Fruit fly (Drosophila melanogaster) whole organism, embryonic: ENCODE data around the gene eIF4E6.
A peak's percentile ranks its signal among the peaks of the same experiment; 100 is the strongest.

ENCODE experiments used
- Abd-B ChIP-seq: fragments of 200-800 bp; sonication (Bioruptor generic); optimal IDR thresholded peaks from 2 replicates; lab custom pipeline; 2018; ENCODE audit warnings: missing biosample characterization, mild to moderate bottlenecking, missing genetic modification characterization, moderate library complexity
- Awh ChIP-seq: fragments of 200-800 bp; sonication (Bioruptor generic); IDR thresholded peaks from 2 replicates; pipeline ENCODE4, ENCODE4 v1.3.6; 2022; ENCODE audit warnings: missing biosample characterization, missing genetic modification characterization
- CG10654 ChIP-seq: fragments of 200-800 bp; sonication (Bioruptor generic); optimal IDR thresholded peaks from 2 replicates; lab custom pipeline; 2016; ENCODE audit warnings: missing biosample characterization, missing genetic modification characterization
- CG15011 ChIP-seq: fragments of 200-800 bp; sonication (Bioruptor generic); optimal IDR thresholded peaks from 3 replicates; lab custom pipeline; 2018; ENCODE audit warnings: missing biosample characterization, mild to moderate bottlenecking, missing genetic modification characterization
- CG15269 ChIP-seq: fragments of 200-800 bp; sonication (Bioruptor generic); optimal IDR thresholded peaks from 2 replicates; lab custom pipeline; 2018; ENCODE audit warnings: missing biosample characterization, mild to moderate bottlenecking, missing genetic modification characterization, moderate library complexity
- CG18011 ChIP-seq: fragments of 200-800 bp; sonication (Bioruptor generic); optimal IDR thresholded peaks from 2 replicates; lab custom pipeline; 2017; ENCODE audit warnings: missing biosample characterization, missing genetic modification characterization, mild to moderate bottlenecking, moderate library complexity, missing genotype
- CG18599 ChIP-seq: fragments of 200-800 bp; sonication (Bioruptor generic); optimal IDR thresholded peaks from 3 replicates; lab custom pipeline; 2017; ENCODE audit warnings: missing biosample characterization, missing genetic modification characterization, mild to moderate bottlenecking, moderate library complexity, missing genetic modification reagents
- CG30020 ChIP-seq: fragments of 200-800 bp; optimal IDR thresholded peaks from 2 replicates; lab custom pipeline; 2019; ENCODE audit warnings: missing biosample characterization, mild to moderate bottlenecking, missing genetic modification characterization, moderate library complexity
- CG30403 ChIP-seq: fragments of 200-800 bp; sonication (Bioruptor generic); optimal IDR thresholded peaks from 3 replicates; lab custom pipeline; 2016; ENCODE audit warnings: missing biosample characterization, missing genetic modification characterization
- CG7745 ChIP-seq: fragments of 200-800 bp; sonication (Bioruptor generic); optimal IDR thresholded peaks from 2 replicates; lab custom pipeline; 2018; ENCODE audit warnings: missing biosample characterization, mild to moderate bottlenecking, missing genetic modification characterization, moderate library complexity
- CG8089 ChIP-seq: fragments of 200-800 bp; sonication (Bioruptor generic); optimal IDR thresholded peaks from 3 replicates; lab custom pipeline; 2016; ENCODE audit warnings: missing biosample characterization, missing genetic modification characterization
- Dek ChIP-seq: fragments of 200-800 bp; sonication (Bioruptor generic); optimal IDR thresholded peaks from 3 replicates; lab custom pipeline; 2019; ENCODE audit warnings: missing biosample characterization, mild to moderate bottlenecking, missing genetic modification characterization, moderate library complexity
- Doc3 ChIP-seq: fragments of 200-800 bp; sonication (Bioruptor generic); IDR thresholded peaks from 3 replicates; pipeline ENCODE4 v1.3.6; 2022; ENCODE audit warnings: missing biosample characterization, missing genetic modification characterization; ENCODE audit not compliant: partially characterized antibody
- Elba2 ChIP-seq: fragments of 200-800 bp; sonication (Bioruptor generic); optimal IDR thresholded peaks from 3 replicates; lab custom pipeline; 2016; ENCODE audit warnings: missing biosample characterization, missing genetic modification characterization
- Ets65A ChIP-seq: fragments of 200-800 bp; sonication (Bioruptor generic); peaks from one replicate; lab custom pipeline; 2016; ENCODE audit warnings: missing biosample characterization, missing genetic modification characterization
- Fer3 ChIP-seq: fragments of 200-800 bp; sonication (Bioruptor generic); optimal IDR thresholded peaks from 2 replicates; lab custom pipeline; 2018; ENCODE audit warnings: missing biosample characterization, mild to moderate bottlenecking, missing genetic modification characterization, moderate library complexity
- HLH54F ChIP-seq: fragments of 200-800 bp; sonication (Bioruptor generic); optimal IDR thresholded peaks from 3 replicates; lab custom pipeline; 2016; ENCODE audit warnings: missing biosample characterization, missing genetic modification characterization
- Hey ChIP-seq: fragments of 200-800 bp; sonication (Bioruptor generic); optimal IDR thresholded peaks from 3 replicates; lab custom pipeline; 2018; ENCODE audit warnings: missing biosample characterization, mild to moderate bottlenecking, missing genetic modification characterization
- Hmr ChIP-seq: fragments of 200-800 bp; sonication (Bioruptor generic); optimal IDR thresholded peaks from 3 replicates; lab custom pipeline; 2017; ENCODE audit warnings: mild to moderate bottlenecking, missing biosample characterization, missing genetic modification reagents, missing genetic modification characterization
- MBD-R2 ChIP-seq: fragments of 200-800 bp; sonication (Bioruptor generic); IDR thresholded peaks from 2 replicates; pipeline ENCODE4 v1.3.6; 2022; ENCODE audit warnings: missing biosample characterization, missing genetic modification characterization
- Med ChIP-seq: fragments of 200-800 bp; sonication (Bioruptor generic); peaks from one replicate; lab custom pipeline; 2016; ENCODE audit warnings: missing biosample characterization, missing genetic modification characterization, mild to moderate bottlenecking, inconsistent platforms, moderate library complexity
- Mrtf ChIP-seq: fragments of 200-800 bp; sonication (Bioruptor generic); IDR thresholded peaks from 3 replicates; pipeline ENCODE4 v1.3.6; 2022; ENCODE audit warnings: missing biosample characterization, missing genetic modification characterization
- Nf-YB ChIP-seq: fragments of 200-800 bp; sonication (Bioruptor generic); optimal IDR thresholded peaks from 3 replicates; lab custom pipeline; 2019; ENCODE audit warnings: missing biosample characterization, mild to moderate bottlenecking, missing genetic modification characterization, moderate library complexity
- Pdp1 ChIP-seq, 2 experiments: fragments of 200-800 bp; sonication (Bioruptor generic); optimal IDR thresholded peaks; 3 replicates each; lab custom pipeline; 2016; ENCODE audit warnings: missing biosample characterization in 2 of 2, missing genetic modification characterization in 2 of 2, mild to moderate bottlenecking in 1 of 2, moderate library complexity in 1 of 2
- Spps ChIP-seq: fragments of 200-800 bp; sonication (Bioruptor generic); optimal IDR thresholded peaks from 2 replicates; lab custom pipeline; 2018; ENCODE audit warnings: missing biosample characterization, mild to moderate bottlenecking, missing genetic modification characterization
- abd-A ChIP-seq: fragments of 200-800 bp; sonication (Bioruptor generic); optimal IDR thresholded peaks from 3 replicates; lab custom pipeline; 2019; ENCODE audit warnings: missing biosample characterization, mild to moderate bottlenecking, missing genetic modification characterization, moderate library complexity
- ac ChIP-seq: fragments of 200-800 bp; sonication (Bioruptor generic); optimal IDR thresholded peaks from 3 replicates; lab custom pipeline; 2017; ENCODE audit warnings: missing biosample characterization, mild to moderate bottlenecking, missing genetic modification characterization
- amos ChIP-seq: fragments of 200-800 bp; sonication (Bioruptor generic); IDR thresholded peaks from 2 replicates; pipeline ENCODE4 v1.3.6; 2022; ENCODE audit warnings: missing biosample characterization, missing genetic modification characterization; ENCODE audit not compliant: partially characterized antibody
- bigmax ChIP-seq: fragments of 200-800 bp; sonication (Bioruptor generic); optimal IDR thresholded peaks from 2 replicates; lab custom pipeline; 2018; ENCODE audit warnings: missing biosample characterization, mild to moderate bottlenecking, missing genetic modification characterization
- cato ChIP-seq: fragments of 200-800 bp; sonication (Bioruptor generic); optimal IDR thresholded peaks from 2 replicates; lab custom pipeline; 2016; ENCODE audit warnings: missing biosample characterization, missing genetic modification characterization, borderline replicate concordance
- crc ChIP-seq: fragments of 200-800 bp; sonication (Bioruptor generic); optimal IDR thresholded peaks from 2 replicates; lab custom pipeline; 2016; ENCODE audit warnings: missing biosample characterization, missing genetic modification characterization
- danr ChIP-seq: fragments of 200-800 bp; sonication (Bioruptor generic); IDR thresholded peaks from 2 replicates; pipeline ENCODE4 v1.3.6; 2022; ENCODE audit warnings: missing biosample characterization, missing genetic modification characterization
- ems ChIP-seq: fragments of 200-800 bp; sonication (Bioruptor generic); optimal IDR thresholded peaks from 3 replicates; lab custom pipeline; 2016; ENCODE audit warnings: missing biosample characterization, missing genetic modification characterization
- gcm2 ChIP-seq: fragments of 200-800 bp; sonication (Bioruptor generic); optimal IDR thresholded peaks from 2 replicates; lab custom pipeline; 2016; ENCODE audit warnings: missing biosample characterization, missing genetic modification characterization
- ham ChIP-seq: fragments of 200-800 bp; sonication (Bioruptor generic); IDR thresholded peaks from 2 replicates; pipeline ENCODE4 v1.3.6; 2022; ENCODE audit warnings: missing biosample characterization, missing genetic modification characterization
- jing ChIP-seq: fragments of 200-800 bp; sonication (Bioruptor generic); optimal IDR thresholded peaks from 2 replicates; lab custom pipeline; 2018; ENCODE audit warnings: missing biosample characterization, mild to moderate bottlenecking, missing genetic modification characterization
- nerfin-1 ChIP-seq: fragments of 200-800 bp; sonication (Bioruptor generic); optimal IDR thresholded peaks from 3 replicates; lab custom pipeline; 2019; ENCODE audit warnings: missing biosample characterization, mild to moderate bottlenecking, missing genetic modification characterization, moderate library complexity
- pho ChIP-seq: fragments of 200-800 bp; sonication (Bioruptor generic); optimal IDR thresholded peaks from 2 replicates; lab custom pipeline; 2016; ENCODE audit warnings: missing biosample characterization, missing genetic modification characterization
- phol ChIP-seq: fragments of 200-800 bp; sonication (Bioruptor generic); optimal IDR thresholded peaks from 3 replicates; lab custom pipeline; 2018; ENCODE audit warnings: missing biosample characterization, mild to moderate bottlenecking, missing genetic modification characterization, moderate library complexity
- psq ChIP-seq: fragments of 200-800 bp; sonication (Bioruptor generic); optimal IDR thresholded peaks from 2 replicates; lab custom pipeline; 2017; ENCODE audit warnings: missing biosample characterization, missing genetic modification characterization
- pum ChIP-seq: fragments of 200-800 bp; sonication (Bioruptor generic); optimal IDR thresholded peaks from 2 replicates; lab custom pipeline; 2016; ENCODE audit warnings: missing biosample characterization, missing genetic modification characterization
- salm ChIP-seq: fragments of 200-800 bp; sonication (Bioruptor generic); optimal IDR thresholded peaks from 2 replicates; lab custom pipeline; 2018; ENCODE audit warnings: missing biosample characterization, mild to moderate bottlenecking, missing genetic modification characterization
- schlank ChIP-seq: fragments of 200-800 bp; sonication (Bioruptor generic); optimal IDR thresholded peaks from 2 replicates; lab custom pipeline; 2018; ENCODE audit warnings: missing biosample characterization, mild to moderate bottlenecking, missing genetic modification characterization
- scrt ChIP-seq: fragments of 200-800 bp; sonication (Bioruptor generic); optimal IDR thresholded peaks from 2 replicates; lab custom pipeline; 2018; ENCODE audit warnings: missing biosample characterization, mild to moderate bottlenecking, missing genetic modification characterization, moderate library complexity
- slp2 ChIP-seq: fragments of 200-800 bp; sonication (Bioruptor generic); optimal IDR thresholded peaks from 2 replicates; lab custom pipeline; 2016; ENCODE audit warnings: missing biosample characterization, missing genetic modification characterization
- sug ChIP-seq: fragments of 200-800 bp; optimal IDR thresholded peaks from 2 replicates; lab custom pipeline; 2019; ENCODE audit warnings: missing biosample characterization, mild to moderate bottlenecking, missing genetic modification characterization, moderate library complexity
- tin ChIP-seq: fragments of 200-800 bp; sonication (Bioruptor generic); optimal IDR thresholded peaks from 3 replicates; lab custom pipeline; 2016; ENCODE audit warnings: missing biosample characterization, missing genetic modification characterization
- toy ChIP-seq: fragments of 200-800 bp; sonication (Bioruptor generic); IDR thresholded peaks from 2 replicates; pipeline ENCODE4 v1.3.6; 2022; ENCODE audit warnings: missing biosample characterization, missing genetic modification characterization
- twi ChIP-seq: fragments of 200-800 bp; optimal IDR thresholded peaks from 2 replicates; lab custom pipeline; 2019; ENCODE audit warnings: missing biosample characterization, mild to moderate bottlenecking, missing genetic modification characterization, moderate library complexity
- wdn ChIP-seq: fragments of 200-800 bp; sonication (Bioruptor generic); IDR thresholded peaks from 2 replicates; pipeline ENCODE4 v1.3.6; 2022; ENCODE audit warnings: missing biosample characterization, missing genetic modification characterization
- zf30C ChIP-seq: fragments of 200-800 bp; sonication (Bioruptor generic); optimal IDR thresholded peaks from 3 replicates; lab custom pipeline; 2018; ENCODE audit warnings: missing biosample characterization, mild to moderate bottlenecking, missing genetic modification characterization
- zfh2 ChIP-seq: fragments of 200-800 bp; sonication (Bioruptor generic); optimal IDR thresholded peaks from 2 replicates; lab custom pipeline; 2016; ENCODE audit warnings: missing biosample characterization, missing genetic modification characterization

eIF4E6 gene

dm6 chr3R:29064682-29065100, 37.7 kb upstream of the eIF4E6 start (continued):
- TF ChIP-seq gcm2 (GFP tag; lab: Kevin White, UChicago) (no peak), Hmr (peak; percentile 6), CG8089 (GFP tag; lab: Kevin White, UChicago) (no peak), MBD-R2 (GFP tag; lab: Robert Waterston, UW) (no peak), CG15269 (tag; lab: Kevin White, UChicago) (peak; percentile 5), tin (GFP tag; lab: Kevin White, UChicago) (no peak), Hey (tag; lab: Kevin White, UChicago) (no peak), CG30403 (no peak), nerfin-1 (tag; lab: Kevin White, UChicago) (peak; percentile 4), Mrtf (GFP tag; lab: Robert Waterston, UW) (no peak), danr (GFP tag; lab: Robert Waterston, UW) (no peak), Nf-YB (GFP tag; lab: Kevin White, UChicago) (no peak), CG18011 (no peak), Dek (no peak), wdn (GFP tag; lab: Robert Waterston, UW) (no peak), Doc3 (no peak), Pdp1 (GFP tag; optimal IDR thresholded peaks at IDR 0.05; lab: Kevin White, UChicago) (no peak), scrt (GFP tag; lab: Kevin White, UChicago) (no peak), jing (GFP tag; lab: Kevin White, UChicago) (no peak), psq (GFP tag; lab: Kevin White, UChicago) (no peak), Abd-B (GFP tag; lab: Kevin White, UChicago) (no peak), ems (GFP tag; lab: Kevin White, UChicago) (no peak), phol (tag; lab: Kevin White, UChicago) (peak; percentile 10), slp2 (GFP tag; lab: Kevin White, UChicago) (no peak), Ets65A (GFP tag; lab: Kevin White, UChicago) (no peak), toy (GFP tag; lab: Robert Waterston, UW) (no peak), salm (tag; lab: Kevin White, UChicago) (no peak), sug (tag; lab: Kevin White, UChicago) (no peak), cato (GFP tag; lab: Kevin White, UChicago) (no peak), ac (no peak), Spps (tag; lab: Kevin White, UChicago) (no peak), CG15011 (GFP tag; lab: Kevin White, UChicago) (no peak), zfh2 (GFP tag; lab: Kevin White, UChicago) (no peak), CG10654 (GFP tag; lab: Kevin White, UChicago) (no peak), twi (tag; lab: Kevin White, UChicago) (peak; percentile 4), Elba2 (GFP tag; lab: Kevin White, UChicago) (no peak), schlank (no peak), CG30020 (no peak), Fer3 (no peak), pum (GFP tag; lab: Kevin White, UChicago) (no peak), abd-A (tag; lab: Kevin White, UChicago) (no peak), ham (GFP tag; lab: Robert Waterston, UW) (no peak), HLH54F (GFP tag; lab: Kevin White, UChicago) (no peak), amos (GFP tag; lab: Robert Waterston, UW) (no peak), zf30C (GFP tag; lab: Kevin White, UChicago) (peak; percentile 75), CG7745 (tag; lab: Kevin White, UChicago) (peak; percentile 19), pho (GFP tag; lab: Kevin White, UChicago) (no peak), CG18599 (GFP tag; lab: Kevin White, UChicago) (peak; percentile 36), Med (GFP tag; lab: Kevin White, UChicago) (peak; percentile 60), bigmax (no peak), Awh (GFP tag; lab: Robert Waterston, UW) (no peak), crc (GFP tag; lab: Kevin White, UChicago) (no peak)
